Worm (Caenorhabditis elegans) whole organism, young adult: ENCODE measurements around the gene F43C11.4.

Experiments used
- C17E4.6 ChIP-seq: fragments of 200-800 bp; sonication (Bioruptor generic); IDR thresholded peaks from 2 replicates; pipeline ENCODE4 v1.3.6; 2022; ENCODE audit warnings: missing genetic modification reagents, missing genetic modification characterization, missing compliant biosample characterization
- T07F8.4 ChIP-seq: sonication (generic microtip); optimal IDR thresholded peaks from 2 replicates; lab custom pipeline; 2016; ENCODE audit warnings: mild to moderate bottlenecking, missing genetic modification characterization, moderate library complexity, missing compliant biosample characterization
- bed-2 ChIP-seq: fragments of 200-800 bp; sonication (Bioruptor generic); IDR thresholded peaks from 2 replicates; pipeline ENCODE4 v1.3.6; 2022; ENCODE audit warnings: missing genetic modification reagents, missing genetic modification characterization, missing compliant biosample characterization
- cebp-2 ChIP-seq: fragments of 200-800 bp; sonication (Bioruptor generic); IDR thresholded peaks from 2 replicates; pipeline ENCODE4 v1.3.6; 2022; ENCODE audit warnings: missing genetic modification characterization, missing compliant biosample characterization
- ceh-27 ChIP-seq: fragments of 200-800 bp; sonication (Bioruptor generic); optimal IDR thresholded peaks from 2 replicates; lab custom pipeline; 2018; ENCODE audit warnings: mild to moderate bottlenecking, missing genetic modification characterization, moderate library complexity, missing compliant biosample characterization
- die-1 ChIP-seq: sonication (generic microtip); optimal IDR thresholded peaks from 2 replicates; lab custom pipeline; 2016; ENCODE audit warnings: missing genotype, mild to moderate bottlenecking, missing genetic modification characterization, missing compliant biosample characterization
- dpl-1 ChIP-seq: fragments of 150-350 bp; optimal IDR thresholded peaks from 2 replicates; lab custom pipeline; 2014; ENCODE audit warnings: missing biosample characterization, missing genetic modification reagents, missing genetic modification characterization
- mxl-1 ChIP-seq: sonication (generic microtip); optimal IDR thresholded peaks from 2 replicates; lab custom pipeline; 2016; ENCODE audit warnings: missing genetic modification characterization, missing compliant biosample characterization
- somi-1 ChIP-seq: fragments of 200-800 bp; sonication (Bioruptor generic); optimal IDR thresholded peaks from 2 replicates; lab custom pipeline; 2018; ENCODE audit warnings: mild to moderate bottlenecking, missing genetic modification characterization, missing compliant biosample characterization
- tbp1 ChIP-seq: fragments of 200-800 bp; sonication (Bioruptor generic); optimal IDR thresholded peaks from 2 replicates; lab custom pipeline; 2018; ENCODE audit warnings: mild to moderate bottlenecking, missing genetic modification characterization, missing compliant biosample characterization
- zim-3 ChIP-seq: sonication (generic microtip); optimal IDR thresholded peaks from 2 replicates; lab custom pipeline; 2017; ENCODE audit warnings: mild to moderate bottlenecking, missing genetic modification characterization, moderate library complexity, missing compliant biosample characterization

Gene F43C11.4

DNA sequence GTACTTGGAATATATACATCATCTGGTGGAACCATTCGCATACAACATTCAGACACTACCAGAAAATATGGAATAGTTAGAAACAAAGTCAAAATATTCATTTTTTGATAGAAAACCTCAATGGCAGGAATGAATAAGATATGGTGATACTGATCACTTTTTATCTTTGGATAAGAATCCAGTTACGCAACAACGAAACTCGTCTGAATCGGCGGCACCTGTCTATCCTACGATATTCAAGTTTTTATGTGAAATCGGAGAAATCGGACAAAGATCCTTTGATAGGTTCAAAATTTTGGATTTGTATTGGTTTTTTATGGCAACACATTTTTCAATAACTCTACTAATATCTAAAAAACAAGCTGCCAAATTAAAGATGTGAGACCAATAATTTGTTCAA, 52.1 kb downstream of the F43C11.4 start, which contains the start of gene F16G10.14:
Gene F16G10.14, minus strand, starts transcription at position 101 of the 400 bp plus-strand sequence.
- TF ChIP-seq dpl-1 (GFP tag; lab: Kevin White, UChicago) (no peak), T07F8.4 (tag; lab: Kevin White, UChicago) (no peak), mxl-1 (tag; lab: Kevin White, UChicago) (no peak), somi-1 (GFP tag; lab: Kevin White, UChicago) (no peak), cebp-2 (GFP tag; lab: Robert Waterston, UW) (no peak), C17E4.6 (no peak), bed-2 (GFP tag; lab: Robert Waterston, UW) (no peak), ceh-27 (no peak), tbp1 (GFP tag; lab: Kevin White, UChicago) (no peak), die-1 (tag; lab: Kevin White, UChicago) (no peak), zim-3 (no peak)
- TF ChIP-seq, all 124 proteins: peak for 0
